Fruit fly (Drosophila melanogaster): ENCODE results near the gene eIF2beta.

dm6 chr3L:12534318-12534717, 7.8 kb upstream of the eIF2beta start, which contains the start of gene Pmm2:
- TF ChIP-seq EcR (GFP tag; optimal IDR thresholded peaks at IDR 0.05) (no peak), CG15710 (tag; optimal IDR thresholded peaks at IDR 0.05) (no peak), D1 (tag; optimal IDR thresholded peaks at IDR 0.05) (no peak), CG32121 (GFP tag; IDR thresholded peaks at IDR 0.05) (no peak), Pif1A (GFP tag; optimal IDR thresholded peaks at IDR 0.05) (no peak), CG8159 (tag; optimal IDR thresholded peaks at IDR 0.05) (no peak), Snoo (tag; optimal IDR thresholded peaks at IDR 0.05) (no peak), CG34367 (tag; optimal IDR thresholded peaks at IDR 0.05) (no peak), CG10348 (GFP tag; IDR thresholded peaks at IDR 0.05) (no peak), Ets98B (GFP tag; IDR thresholded peaks at IDR 0.05) (no peak), rn (GFP tag; IDR thresholded peaks at IDR 0.05) (no peak)
